Fruit fly (Drosophila melanogaster) whole organism, adult: ENCODE measurements around the gene aux.

Source experiments
- CG11617 ChIP-seq: fragments of 200-800 bp; sonication (Bioruptor generic); optimal IDR thresholded peaks from 2 replicates; lab custom pipeline; 2017; ENCODE audit warnings: mild to moderate bottlenecking, missing biosample characterization, missing genetic modification reagents, missing genetic modification characterization
- CG12768 ChIP-seq: fragments of 200-800 bp; sonication (Bioruptor generic); optimal IDR thresholded peaks from 2 replicates; lab custom pipeline; 2017; ENCODE audit warnings: missing biosample characterization, missing genetic modification characterization, mild to moderate bottlenecking, moderate library complexity, missing genetic modification reagents
- bab1 ChIP-seq: fragments of 200-800 bp; sonication (Bioruptor generic); optimal IDR thresholded peaks from 3 replicates; lab custom pipeline; 2019; ENCODE audit warnings: missing biosample characterization, mild to moderate bottlenecking, missing genetic modification characterization, moderate library complexity
- kay ChIP-seq: fragments of 200-800 bp; sonication (Bioruptor generic); peaks from one replicate; lab custom pipeline; 2016; ENCODE audit warnings: missing biosample characterization, missing genetic modification characterization, borderline replicate concordance

dm6 chr3R:4256672-4257071 is 45.1 kb downstream of the aux start, which contains the start of gene Or82a:
- TF ChIP-seq CG11617: no peak
- TF ChIP-seq CG12768 (GFP tag; lab: Kevin White, UChicago): no peak
- no peak for TF ChIP-seq kay (GFP tag; lab: Kevin White, UChicago)
- TF ChIP-seq bab1 (GFP tag; lab: Kevin White, UChicago): no peak
